Worm (Caenorhabditis elegans) whole organism, young adult: ENCODE results near the gene gcy-11.

Source experiments
- B0035.1 ChIP-seq: sonication (generic microtip); optimal IDR thresholded peaks from 2 replicates; lab custom pipeline; 2016; ENCODE audit warnings: missing genetic modification characterization, mild to moderate bottlenecking, missing compliant biosample characterization, missing genotype, missing genetic modification reagents
- ceh-79 ChIP-seq: sonication (generic microtip); optimal IDR thresholded peaks from 2 replicates; lab custom pipeline; 2017; ENCODE audit warnings: mild to moderate bottlenecking, missing genetic modification characterization, missing compliant biosample characterization
- nhr-90 ChIP-seq: sonication (generic microtip); optimal IDR thresholded peaks from 2 replicates; lab custom pipeline; 2016; ENCODE audit warnings: missing genotype, mild to moderate bottlenecking, missing genetic modification characterization, missing compliant biosample characterization

- TF ChIP-seq ceh-79 (tag; lab: Kevin White, UChicago), result no peak
- no peak for TF ChIP-seq B0035.1 (tag; lab: Kevin White, UChicago)
- no peak for TF ChIP-seq nhr-90 (tag; lab: Kevin White, UChicago)
Measured at ce11 chrX:17003473-17004123, 51.8 kb downstream of the gcy-11 start.
